Fruit fly (Drosophila melanogaster) whole organism, embryonic: ENCODE measurements around the gene Ldaf1.

ENCODE experiments used
- Asciz ChIP-seq: fragments of 200-800 bp; sonication (Bioruptor generic); optimal IDR thresholded peaks from 2 replicates; lab custom pipeline; 2017; ENCODE audit warnings: missing biosample characterization, mild to moderate bottlenecking, missing genetic modification characterization, missing genetic modification reagents
- Atf3 ChIP-seq: fragments of 200-800 bp; sonication (Bioruptor generic); optimal IDR thresholded peaks from 3 replicates; lab custom pipeline; 2016; ENCODE audit warnings: missing biosample characterization, missing genetic modification characterization
- CG10147 ChIP-seq: fragments of 200-800 bp; sonication (Bioruptor generic); optimal IDR thresholded peaks from 2 replicates; lab custom pipeline; 2019; ENCODE audit warnings: missing biosample characterization, mild to moderate bottlenecking, missing genetic modification characterization, moderate library complexity
- CG10267 ChIP-seq: fragments of 200-800 bp; sonication (Bioruptor generic); optimal IDR thresholded peaks from 2 replicates; lab custom pipeline; 2018; ENCODE audit warnings: missing biosample characterization, mild to moderate bottlenecking, missing genetic modification characterization, moderate library complexity
- CG10959 ChIP-seq: fragments of 200-800 bp; sonication (Bioruptor generic); IDR thresholded peaks from 2 replicates; pipeline ENCODE4 v1.3.6; 2022; ENCODE audit warnings: missing biosample characterization, missing genetic modification characterization
- CG11504 ChIP-seq: fragments of 200-800 bp; sonication (Bioruptor generic); optimal IDR thresholded peaks from 3 replicates; lab custom pipeline; 2019; ENCODE audit warnings: missing biosample characterization, mild to moderate bottlenecking, missing genetic modification characterization, moderate library complexity
- CG12659 ChIP-seq: fragments of 200-800 bp; sonication (Bioruptor generic); optimal IDR thresholded peaks from 3 replicates; lab custom pipeline; 2017; ENCODE audit warnings: mild to moderate bottlenecking, missing biosample characterization, missing genetic modification reagents, missing genetic modification characterization
- CG13287 ChIP-seq: fragments of 200-800 bp; sonication (Bioruptor generic); IDR thresholded peaks from 2 replicates; pipeline ENCODE4 v1.3.6; 2022; ENCODE audit warnings: missing biosample characterization, missing genetic modification characterization; ENCODE audit not compliant: partially characterized antibody
- CG13424 ChIP-seq: fragments of 200-800 bp; sonication (Bioruptor generic); optimal IDR thresholded peaks from 2 replicates; lab custom pipeline; 2019; ENCODE audit warnings: missing biosample characterization, mild to moderate bottlenecking, missing genetic modification characterization, moderate library complexity
- CG14667 ChIP-seq: fragments of 200-800 bp; sonication (Bioruptor generic); IDR thresholded peaks from 2 replicates; pipeline ENCODE4 v1.3.6; 2022; ENCODE audit warnings: missing biosample characterization, missing genetic modification characterization
- CG30431 ChIP-seq: fragments of 200-800 bp; sonication (Bioruptor generic); optimal IDR thresholded peaks from 2 replicates; lab custom pipeline; 2017; ENCODE audit warnings: missing biosample characterization, missing genetic modification characterization
- CG34376 ChIP-seq: fragments of 200-800 bp; sonication (Bioruptor generic); optimal IDR thresholded peaks from 2 replicates; lab custom pipeline; 2018; ENCODE audit warnings: missing biosample characterization, mild to moderate bottlenecking, missing genetic modification characterization
- CG3995 ChIP-seq: fragments of 200-800 bp; sonication (Bioruptor generic); optimal IDR thresholded peaks from 3 replicates; lab custom pipeline; 2016; ENCODE audit warnings: missing biosample characterization, missing genetic modification characterization
- CG6765 ChIP-seq: fragments of 200-800 bp; sonication (Bioruptor generic); optimal IDR thresholded peaks from 3 replicates; lab custom pipeline; 2017; ENCODE audit warnings: missing biosample characterization, mild to moderate bottlenecking, missing genetic modification characterization
- CG6854 ChIP-seq: fragments of 200-800 bp; sonication (Bioruptor generic); optimal IDR thresholded peaks from 3 replicates; lab custom pipeline; 2017; ENCODE audit warnings: missing biosample characterization, mild to moderate bottlenecking, missing genetic modification characterization
- CG8089 ChIP-seq: fragments of 200-800 bp; sonication (Bioruptor generic); optimal IDR thresholded peaks from 3 replicates; lab custom pipeline; 2016; ENCODE audit warnings: missing biosample characterization, missing genetic modification characterization
- CG8290 ChIP-seq, 3 experiments: fragments of 200-800 bp; sonication (Bioruptor generic); optimal IDR thresholded peaks; 2 replicates each; lab custom pipeline; 2016 to 2019; ENCODE audit warnings: missing biosample characterization in 3 of 3, missing genetic modification characterization in 3 of 3, mild to moderate bottlenecking in 2 of 3, moderate library complexity in 1 of 3
- CG9876 ChIP-seq: fragments of 200-800 bp; sonication (Bioruptor generic); optimal IDR thresholded peaks from 2 replicates; lab custom pipeline; 2016; ENCODE audit warnings: missing biosample characterization, missing genetic modification characterization
- Doc2 ChIP-seq: fragments of 200-800 bp; sonication (Bioruptor generic); IDR thresholded peaks from 2 replicates; pipeline ENCODE4 v1.3.6; 2022; ENCODE audit warnings: missing biosample characterization, missing genetic modification characterization
- Dp ChIP-seq: fragments of 200-800 bp; sonication (Bioruptor generic); optimal IDR thresholded peaks from 2 replicates; lab custom pipeline; 2018; ENCODE audit warnings: missing biosample characterization, mild to moderate bottlenecking, missing genetic modification characterization, moderate library complexity
- Dref ChIP-seq: fragments of 200-800 bp; sonication (Bioruptor generic); IDR thresholded peaks from 2 replicates; pipeline ENCODE4 v1.3.6; 2022; ENCODE audit warnings: missing biosample characterization, missing genetic modification characterization
- Ets65A ChIP-seq: fragments of 200-800 bp; sonication (Bioruptor generic); peaks from one replicate; lab custom pipeline; 2016; ENCODE audit warnings: missing biosample characterization, missing genetic modification characterization
- Gsc ChIP-seq: fragments of 200-800 bp; sonication (Bioruptor generic); IDR thresholded peaks from 2 replicates; pipeline ENCODE4 v1.3.6; 2022; ENCODE audit warnings: missing biosample characterization, missing genetic modification characterization
- MBD-R2 ChIP-seq: fragments of 200-800 bp; sonication (Bioruptor generic); IDR thresholded peaks from 2 replicates; pipeline ENCODE4 v1.3.6; 2022; ENCODE audit warnings: missing biosample characterization, missing genetic modification characterization
- Myb ChIP-seq: fragments of 200-800 bp; sonication (Bioruptor generic); optimal IDR thresholded peaks from 2 replicates; lab custom pipeline; 2016; ENCODE audit warnings: missing biosample characterization, missing genetic modification characterization
- NK7.1 ChIP-seq: fragments of 200-800 bp; sonication (Bioruptor generic); optimal IDR thresholded peaks from 3 replicates; lab custom pipeline; 2016; ENCODE audit warnings: missing biosample characterization, missing genetic modification characterization
- NfI ChIP-seq: fragments of 200-800 bp; sonication (Bioruptor generic); optimal IDR thresholded peaks from 3 replicates; lab custom pipeline; 2018; ENCODE audit warnings: missing biosample characterization, mild to moderate bottlenecking, missing genetic modification characterization, moderate library complexity
- Scr ChIP-seq: fragments of 200-800 bp; sonication (Bioruptor generic); IDR thresholded peaks from 2 replicates; pipeline ENCODE4 v1.3.6; 2022; ENCODE audit warnings: missing biosample characterization, missing genetic modification characterization; ENCODE audit not compliant: partially characterized antibody
- Ssrp ChIP-seq: fragments of 200-800 bp; sonication (Bioruptor generic); optimal IDR thresholded peaks from 2 replicates; lab custom pipeline; 2018; ENCODE audit warnings: missing biosample characterization, mild to moderate bottlenecking, missing genetic modification characterization, moderate library complexity
- ash1 ChIP-seq: fragments of 200-800 bp; sonication (Bioruptor generic); optimal IDR thresholded peaks from 2 replicates; lab custom pipeline; 2018; ENCODE audit warnings: missing biosample characterization, mild to moderate bottlenecking, missing genetic modification characterization
- corto ChIP-seq: fragments of 200-800 bp; sonication (Bioruptor generic); optimal IDR thresholded peaks from 2 replicates; lab custom pipeline; 2016; ENCODE audit warnings: missing biosample characterization, mild to moderate bottlenecking, missing genetic modification characterization, moderate library complexity
- dan ChIP-seq: fragments of 200-800 bp; sonication (Bioruptor generic); IDR thresholded peaks from 2 replicates; pipeline ENCODE4 v1.3.6; 2022; ENCODE audit warnings: missing biosample characterization, missing genetic modification characterization
- danr ChIP-seq: fragments of 200-800 bp; sonication (Bioruptor generic); IDR thresholded peaks from 2 replicates; pipeline ENCODE4 v1.3.6; 2022; ENCODE audit warnings: missing biosample characterization, missing genetic modification characterization
- grn ChIP-seq: fragments of 200-800 bp; sonication (Bioruptor generic); optimal IDR thresholded peaks from 3 replicates; lab custom pipeline; 2017; ENCODE audit warnings: missing biosample characterization, missing genetic modification characterization
- lilli ChIP-seq: fragments of 200-800 bp; sonication (Bioruptor generic); optimal IDR thresholded peaks from 3 replicates; lab custom pipeline; 2016; ENCODE audit warnings: missing biosample characterization, missing genetic modification characterization
- mam ChIP-seq: fragments of 200-800 bp; sonication (Bioruptor generic); optimal IDR thresholded peaks from 3 replicates; lab custom pipeline; 2016; ENCODE audit warnings: missing biosample characterization, missing genetic modification characterization
- nau ChIP-seq: fragments of 200-800 bp; sonication (Bioruptor generic); optimal IDR thresholded peaks from 3 replicates; lab custom pipeline; 2017; ENCODE audit warnings: missing biosample characterization, mild to moderate bottlenecking, missing genetic modification characterization, missing genetic modification reagents
- nmo ChIP-seq: fragments of 200-800 bp; sonication (Bioruptor generic); optimal IDR thresholded peaks from 2 replicates; lab custom pipeline; 2018; ENCODE audit warnings: missing biosample characterization, mild to moderate bottlenecking, missing genetic modification characterization, moderate library complexity
- onecut ChIP-seq: fragments of 200-800 bp; sonication (Bioruptor generic); IDR thresholded peaks from 2 replicates; pipeline ENCODE4 v1.3.6; 2022; ENCODE audit warnings: missing biosample characterization, missing genetic modification characterization
- pan ChIP-seq, 4 experiments: fragments of >200 bp in 3 of 4; fragments of 200-800 bp in 1 of 4; sonication (Bioruptor generic) in 1 of 4; optimal IDR thresholded peaks in 3 of 4; IDR thresholded peaks in 1 of 4; 2 replicates each; pipeline versions ENCODE4 v1.3.6 to Lab custom; 2017 to 2022; ENCODE audit warnings: missing biosample characterization in 2 of 4, missing genetic modification characterization in 2 of 4, mixed read lengths in 1 of 4
- rib ChIP-seq: fragments of 200-800 bp; sonication (Bioruptor generic); IDR thresholded peaks from 2 replicates; pipeline ENCODE4 v1.3.6; 2022; ENCODE audit warnings: missing biosample characterization, missing genetic modification characterization
- row ChIP-seq: fragments of 200-800 bp; sonication (Bioruptor generic); IDR thresholded peaks from 3 replicates; pipeline ENCODE4 v1.3.6; 2022; ENCODE audit warnings: missing biosample characterization, missing genetic modification characterization
- salm ChIP-seq: fragments of 200-800 bp; sonication (Bioruptor generic); optimal IDR thresholded peaks from 2 replicates; lab custom pipeline; 2018; ENCODE audit warnings: missing biosample characterization, mild to moderate bottlenecking, missing genetic modification characterization
- scrt ChIP-seq: fragments of 200-800 bp; sonication (Bioruptor generic); optimal IDR thresholded peaks from 2 replicates; lab custom pipeline; 2018; ENCODE audit warnings: missing biosample characterization, mild to moderate bottlenecking, missing genetic modification characterization, moderate library complexity
- sens ChIP-seq: fragments of 200-800 bp; sonication (Bioruptor generic); peaks from one replicate; lab custom pipeline; 2016; ENCODE audit warnings: missing biosample characterization, missing genetic modification characterization
- stwl ChIP-seq: fragments of 200-800 bp; sonication (Bioruptor generic); optimal IDR thresholded peaks from 3 replicates; lab custom pipeline; 2018; ENCODE audit warnings: missing biosample characterization, mild to moderate bottlenecking, missing genetic modification characterization, moderate library complexity
- wor ChIP-seq: fragments of 200-800 bp; sonication (Bioruptor generic); IDR thresholded peaks from 2 replicates; pipeline ENCODE4 v1.3.6; 2022; ENCODE audit warnings: missing biosample characterization, missing genetic modification characterization
- yki ChIP-seq: fragments of >200 bp; optimal IDR thresholded peaks from 3 replicates; lab custom pipeline; 2018
- zen ChIP-seq: fragments of 200-800 bp; sonication (Bioruptor generic); optimal IDR thresholded peaks from 3 replicates; lab custom pipeline; 2018; ENCODE audit warnings: missing biosample characterization, mild to moderate bottlenecking, missing genetic modification characterization, moderate library complexity
- zfh1 ChIP-seq: fragments of 200-800 bp; sonication (Bioruptor generic); IDR thresholded peaks from 3 replicates; pipeline ENCODE4 v1.3.6; 2022; ENCODE audit warnings: missing biosample characterization, missing genetic modification characterization

Ldaf1 gene

DNA sequence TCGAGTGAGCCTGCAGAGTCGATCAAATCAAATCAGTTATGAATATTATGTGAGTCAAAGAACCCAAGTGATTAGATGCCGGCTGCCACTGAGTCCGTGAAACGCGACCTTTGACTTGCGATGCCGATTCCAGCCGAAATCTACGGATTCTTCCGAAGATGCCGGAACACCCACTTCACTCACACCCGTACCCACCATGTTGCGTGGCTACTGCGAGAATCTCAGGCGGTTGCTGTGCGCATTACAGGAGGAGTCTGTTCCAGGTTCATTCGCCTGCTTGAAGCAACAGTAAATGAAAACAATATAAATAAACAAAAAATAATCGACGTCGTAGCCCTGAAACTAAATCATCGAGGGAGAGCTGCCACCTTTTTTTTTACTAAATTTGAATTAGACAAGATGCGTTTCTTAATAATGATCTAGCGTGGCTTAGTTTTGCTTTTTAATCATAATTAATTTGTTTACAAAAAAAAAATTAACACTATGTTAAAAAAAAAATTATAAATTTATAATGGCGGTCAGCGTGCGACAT lies at the start of gene Ldaf1 (continued):
- peak; percentile 40 for TF ChIP-seq stwl
- TF ChIP-seq Ssrp (tag; lab: Kevin White, UChicago): no peak
- peak; percentile 69 for TF ChIP-seq sens
- TF ChIP-seq grn (GFP tag; lab: Kevin White, UChicago): no peak
- no peak for TF ChIP-seq CG3995 (GFP tag; lab: Kevin White, UChicago)
- TF ChIP-seq row (GFP tag; lab: Robert Waterston, UW): peak; percentile 44; the same call in 1 of the 3 replicates
- no peak for TF ChIP-seq mam (GFP tag; lab: Kevin White, UChicago)
- TF ChIP-seq rib (GFP tag; lab: Robert Waterston, UW): no peak
- TF ChIP-seq NK7.1: no peak
- TF ChIP-seq CG11504 (tag; lab: Kevin White, UChicago): no peak
- no peak for TF ChIP-seq onecut
- TF ChIP-seq Gsc (GFP tag; lab: Robert Waterston, UW): no peak
- TF ChIP-seq CG8089 (GFP tag; lab: Kevin White, UChicago): no peak
- 0 out of 2 replicates have a peak, but pooled peaks have one; percentile 23 for TF ChIP-seq Scr (GFP tag; lab: Robert Waterston, UW)
- TF ChIP-seq CG14667 (GFP tag; lab: Robert Waterston, UW): no peak
- TF ChIP-seq CG6854 (GFP tag; lab: Kevin White, UChicago): no peak
- TF ChIP-seq nmo: no peak
- TF ChIP-seq lilli: peak; percentile 5
- TF ChIP-seq MBD-R2 (GFP tag; lab: Robert Waterston, UW): peak; percentile 65
- TF ChIP-seq Ets65A: no peak
- no peak for TF ChIP-seq Doc2 (GFP tag; lab: Robert Waterston, UW)
- TF ChIP-seq danr (GFP tag; lab: Robert Waterston, UW): no peak
- TF ChIP-seq wor (GFP tag; lab: Robert Waterston, UW): no peak
- TF ChIP-seq Dref: peak; percentile 48
- TF ChIP-seq CG6765: no peak
- TF ChIP-seq salm (tag; lab: Kevin White, UChicago): no peak
- no peak for TF ChIP-seq pan (optimal IDR thresholded peaks at IDR 0.05; lab: Kevin White, UChicago)
- no peak for TF ChIP-seq pan (GFP tag; optimal IDR thresholded peaks at IDR 0.05 in 1 of 2, IDR thresholded peaks at IDR 0.05 in 1 of 2)
- no peak for TF ChIP-seq Asciz (GFP tag; lab: Kevin White, UChicago)
- TF ChIP-seq CG12659 (GFP tag; lab: Kevin White, UChicago): peak; percentile 28
- no peak for TF ChIP-seq NfI
- TF ChIP-seq zfh1 (GFP tag; lab: Robert Waterston, UW): peak; percentile 26; the same call in 1 of the 3 replicates
- TF ChIP-seq CG8290 (GFP tag; optimal IDR thresholded peaks at IDR 0.05; lab: Kevin White, UChicago): no peak
- TF ChIP-seq CG8290 (tag; optimal IDR thresholded peaks at IDR 0.05; lab: Kevin White, UChicago): peak in 1 of 2 experiments; percentile 5
- peak; percentile 6 for TF ChIP-seq zen (tag; lab: Kevin White, UChicago)
- TF ChIP-seq dan (GFP tag; lab: Robert Waterston, UW): no peak
- no peak for TF ChIP-seq CG10959 (GFP tag; lab: Robert Waterston, UW)
- TF ChIP-seq corto (GFP tag; lab: Kevin White, UChicago): no peak
- TF ChIP-seq Dp (GFP tag; lab: Kevin White, UChicago): peak; percentile 54
- TF ChIP-seq scrt (GFP tag; lab: Kevin White, UChicago): peak; percentile 36
- TF ChIP-seq nau (GFP tag; lab: Kevin White, UChicago): no peak
- TF ChIP-seq CG34376 (GFP tag; lab: Kevin White, UChicago): peak; percentile 2
- no peak for TF ChIP-seq Atf3 (GFP tag; lab: Kevin White, UChicago)
- no peak for TF ChIP-seq CG9876 (GFP tag; lab: Kevin White, UChicago)
- TF ChIP-seq CG10147 (GFP tag; lab: Kevin White, UChicago): no peak
- TF ChIP-seq CG13287 (GFP tag; lab: Robert Waterston, UW): peak; percentile 23; the same call in 1 of the 2 replicates
- peak; percentile 5 for TF ChIP-seq CG13424
- peak; percentile 55 for TF ChIP-seq Myb
- TF ChIP-seq yki (lab: Kevin White, UChicago): no peak
- no peak for TF ChIP-seq CG10267 (tag; lab: Kevin White, UChicago)
- no peak for TF ChIP-seq CG30431 (GFP tag; lab: Kevin White, UChicago)
- no peak for TF ChIP-seq ash1 (GFP tag; lab: Kevin White, UChicago)
